Fruit fly (Drosophila melanogaster) whole organism, embryonic: Measurements from ENCODE around the gene CG10993.

Experiments used
- Bgb ChIP-seq: fragments of 200-800 bp; sonication (Bioruptor generic); IDR thresholded peaks from 2 replicates; pipeline ENCODE4 v1.3.6; 2022; ENCODE audit warnings: missing biosample characterization, missing genetic modification characterization; ENCODE audit not compliant: partially characterized antibody
- CG10959 ChIP-seq: fragments of 200-800 bp; sonication (Bioruptor generic); IDR thresholded peaks from 2 replicates; pipeline ENCODE4 v1.3.6; 2022; ENCODE audit warnings: missing biosample characterization, missing genetic modification characterization
- CG12942 ChIP-seq: fragments of 200-800 bp; sonication (Bioruptor generic); optimal IDR thresholded peaks from 3 replicates; lab custom pipeline; 2016; ENCODE audit warnings: missing biosample characterization, missing genetic modification characterization
- CG14014 ChIP-seq: fragments of 200-800 bp; sonication (Bioruptor generic); IDR thresholded peaks from 2 replicates; pipeline ENCODE4 v1.3.6; 2022; ENCODE audit warnings: missing biosample characterization, missing genetic modification characterization
- CG15269 ChIP-seq: fragments of 200-800 bp; sonication (Bioruptor generic); optimal IDR thresholded peaks from 2 replicates; lab custom pipeline; 2018; ENCODE audit warnings: missing biosample characterization, mild to moderate bottlenecking, missing genetic modification characterization, moderate library complexity
- CG1529 ChIP-seq: fragments of 200-800 bp; sonication (Bioruptor generic); optimal IDR thresholded peaks from 3 replicates; lab custom pipeline; 2018; ENCODE audit warnings: missing biosample characterization, missing genetic modification characterization
- CG15601 ChIP-seq: fragments of 200-800 bp; sonication (Bioruptor generic); optimal IDR thresholded peaks from 3 replicates; lab custom pipeline; 2019; ENCODE audit warnings: missing biosample characterization, mild to moderate bottlenecking, missing genetic modification characterization, moderate library complexity
- CG16863 ChIP-seq: fragments of 200-800 bp; sonication (Bioruptor generic); optimal IDR thresholded peaks from 3 replicates; lab custom pipeline; 2016; ENCODE audit warnings: missing biosample characterization, missing genetic modification characterization
- CG17186 ChIP-seq: fragments of 200-800 bp; sonication (Bioruptor generic); optimal IDR thresholded peaks from 3 replicates; lab custom pipeline; 2017; ENCODE audit warnings: missing biosample characterization, missing genetic modification reagents, missing genetic modification characterization
- CG18764 ChIP-seq: fragments of 200-800 bp; sonication (Bioruptor generic); optimal IDR thresholded peaks from 3 replicates; lab custom pipeline; 2016; ENCODE audit warnings: missing biosample characterization, missing genetic modification characterization
- CG2199 ChIP-seq: fragments of 200-800 bp; sonication (Bioruptor generic); IDR thresholded peaks from 3 replicates; pipeline ENCODE4 v1.3.6; 2022; ENCODE audit warnings: missing biosample characterization, missing genetic modification characterization
- CG2712 ChIP-seq: fragments of 200-800 bp; optimal IDR thresholded peaks from 3 replicates; lab custom pipeline; 2019; ENCODE audit warnings: missing biosample characterization, mild to moderate bottlenecking, missing genetic modification characterization, moderate library complexity
- CG31441 ChIP-seq: fragments of 200-800 bp; sonication (Bioruptor generic); IDR thresholded peaks from 2 replicates; pipeline ENCODE4 v1.3.6; 2022; ENCODE audit warnings: missing biosample characterization, missing genetic modification characterization
- CG3407 ChIP-seq: fragments of 200-800 bp; sonication (Bioruptor generic); optimal IDR thresholded peaks from 2 replicates; lab custom pipeline; 2018; ENCODE audit warnings: missing biosample characterization, mild to moderate bottlenecking, missing genetic modification characterization
- CG34224 ChIP-seq: fragments of 200-800 bp; sonication (Bioruptor generic); IDR thresholded peaks from 3 replicates; pipeline ENCODE4 v1.3.6; 2022; ENCODE audit warnings: missing biosample characterization, missing genetic modification characterization; ENCODE audit not compliant: partially characterized antibody
- CG42726 ChIP-seq: fragments of 200-800 bp; sonication (Bioruptor generic); IDR thresholded peaks from 2 replicates; pipeline ENCODE4 v1.3.6; 2022; ENCODE audit warnings: missing biosample characterization, missing genetic modification characterization; ENCODE audit not compliant: partially characterized antibody
- CG5245 ChIP-seq: fragments of 200-800 bp; sonication (Bioruptor generic); optimal IDR thresholded peaks from 3 replicates; lab custom pipeline; 2016; ENCODE audit warnings: missing biosample characterization, missing genetic modification characterization
- CG6254 ChIP-seq: fragments of 200-800 bp; sonication (Bioruptor generic); optimal IDR thresholded peaks from 3 replicates; lab custom pipeline; 2017; ENCODE audit warnings: mild to moderate bottlenecking, missing biosample characterization, missing genetic modification reagents, missing genetic modification characterization
- CG6791 ChIP-seq: fragments of 200-800 bp; sonication (Bioruptor generic); IDR thresholded peaks from 3 replicates; pipeline ENCODE4 v1.3.6; 2022; ENCODE audit warnings: missing biosample characterization, missing genetic modification characterization; ENCODE audit not compliant: partially characterized antibody
- CG7963 ChIP-seq: fragments of 200-800 bp; sonication (Bioruptor generic); IDR thresholded peaks from 3 replicates; pipeline ENCODE4 v1.3.6; 2022; ENCODE audit warnings: missing biosample characterization, missing genetic modification characterization; ENCODE audit not compliant: partially characterized antibody
- CG7987 ChIP-seq: fragments of 200-800 bp; sonication (Bioruptor generic); optimal IDR thresholded peaks from 2 replicates; lab custom pipeline; 2018; ENCODE audit warnings: missing biosample characterization, mild to moderate bottlenecking, missing genetic modification characterization, moderate library complexity
- CG8388 ChIP-seq: fragments of 200-800 bp; sonication (Bioruptor generic); optimal IDR thresholded peaks from 2 replicates; lab custom pipeline; 2019; ENCODE audit warnings: missing biosample characterization, mild to moderate bottlenecking, missing genetic modification characterization, moderate library complexity
- CG9609 ChIP-seq: fragments of 200-800 bp; sonication (Bioruptor generic); optimal IDR thresholded peaks from 3 replicates; lab custom pipeline; 2016; ENCODE audit warnings: missing biosample characterization, missing genetic modification characterization
- CG9932 ChIP-seq: fragments of 200-800 bp; sonication (Bioruptor generic); IDR thresholded peaks from 2 replicates; pipeline ENCODE4 v1.3.6; 2022; ENCODE audit warnings: missing biosample characterization, missing genetic modification characterization
- Doc2 ChIP-seq: fragments of 200-800 bp; sonication (Bioruptor generic); IDR thresholded peaks from 2 replicates; pipeline ENCODE4 v1.3.6; 2022; ENCODE audit warnings: missing biosample characterization, missing genetic modification characterization
- Dref ChIP-seq: fragments of 200-800 bp; sonication (Bioruptor generic); IDR thresholded peaks from 2 replicates; pipeline ENCODE4 v1.3.6; 2022; ENCODE audit warnings: missing biosample characterization, missing genetic modification characterization
- Fer1 ChIP-seq: fragments of 200-800 bp; sonication (Bioruptor generic); optimal IDR thresholded peaks from 2 replicates; lab custom pipeline; 2017; ENCODE audit warnings: missing biosample characterization, mild to moderate bottlenecking, missing genetic modification characterization
- Fer3 ChIP-seq: fragments of 200-800 bp; sonication (Bioruptor generic); optimal IDR thresholded peaks from 2 replicates; lab custom pipeline; 2018; ENCODE audit warnings: missing biosample characterization, mild to moderate bottlenecking, missing genetic modification characterization, moderate library complexity
- Gug ChIP-seq: fragments of 200-800 bp; sonication (Bioruptor generic); IDR thresholded peaks from 4 replicates; pipeline ENCODE4 v1.3.6; 2022; ENCODE audit warnings: missing biosample characterization, missing genetic modification characterization
- H15 ChIP-seq: fragments of 200-800 bp; sonication (Bioruptor generic); IDR thresholded peaks from 3 replicates; pipeline ENCODE4 v1.3.6; 2022; ENCODE audit warnings: missing biosample characterization, missing genetic modification characterization
- Hmx ChIP-seq: fragments of 200-800 bp; sonication (Bioruptor generic); optimal IDR thresholded peaks from 2 replicates; lab custom pipeline; 2016; ENCODE audit warnings: missing biosample characterization, missing genetic modification characterization
- Kr ChIP-seq: fragments of 200-800 bp; sonication (Bioruptor generic); optimal IDR thresholded peaks from 2 replicates; lab custom pipeline; 2017; ENCODE audit warnings: missing biosample characterization, mild to moderate bottlenecking, missing genetic modification characterization
- Mrtf ChIP-seq: fragments of 200-800 bp; sonication (Bioruptor generic); IDR thresholded peaks from 3 replicates; pipeline ENCODE4 v1.3.6; 2022; ENCODE audit warnings: missing biosample characterization, missing genetic modification characterization
- NC2β ChIP-seq: fragments of 200-800 bp; sonication (Bioruptor generic); optimal IDR thresholded peaks from 2 replicates; lab custom pipeline; 2016; ENCODE audit warnings: missing biosample characterization, missing genetic modification characterization
- ato ChIP-seq: fragments of 200-800 bp; sonication (Bioruptor generic); IDR thresholded peaks from 2 replicates; pipeline ENCODE4 v1.3.6; 2022; ENCODE audit warnings: missing biosample characterization, missing genetic modification characterization; ENCODE audit not compliant: partially characterized antibody
- dmrt11E ChIP-seq: fragments of 200-800 bp; sonication (Bioruptor generic); optimal IDR thresholded peaks from 3 replicates; lab custom pipeline; 2018; ENCODE audit warnings: missing biosample characterization, mild to moderate bottlenecking, missing genetic modification characterization, moderate library complexity
- en ChIP-seq: fragments of 200-800 bp; sonication (Bioruptor generic); optimal IDR thresholded peaks from 2 replicates; lab custom pipeline; 2016; ENCODE audit warnings: missing biosample characterization, missing genetic modification characterization
- ham ChIP-seq: fragments of 200-800 bp; sonication (Bioruptor generic); IDR thresholded peaks from 2 replicates; pipeline ENCODE4 v1.3.6; 2022; ENCODE audit warnings: missing biosample characterization, missing genetic modification characterization
- inv ChIP-seq: fragments of 200-800 bp; sonication (Bioruptor generic); IDR thresholded peaks from 2 replicates; pipeline ENCODE4 v1.3.6; 2022; ENCODE audit warnings: missing biosample characterization, missing genetic modification characterization; ENCODE audit not compliant: partially characterized antibody
- kah ChIP-seq: fragments of 200-800 bp; sonication (Bioruptor generic); optimal IDR thresholded peaks from 2 replicates; lab custom pipeline; 2018; ENCODE audit warnings: missing biosample characterization, mild to moderate bottlenecking, missing genetic modification characterization
- ken ChIP-seq: fragments of 200-800 bp; sonication (Bioruptor generic); IDR thresholded peaks from 3 replicates; pipeline ENCODE4 v1.3.6; 2022; ENCODE audit warnings: missing biosample characterization, missing genetic modification characterization
- lola ChIP-seq, 3 experiments: fragments of >200 bp in 2 of 3; fragments of 200-800 bp in 1 of 3; sonication (Bioruptor generic) in 1 of 3; optimal IDR thresholded peaks; 2 replicates each; lab custom pipeline; 2017 to 2019; ENCODE audit warnings: missing biosample characterization in 3 of 3, missing genetic modification characterization in 3 of 3, mild to moderate bottlenecking in 1 of 3, moderate library complexity in 1 of 3
- mam ChIP-seq: fragments of 200-800 bp; sonication (Bioruptor generic); optimal IDR thresholded peaks from 3 replicates; lab custom pipeline; 2016; ENCODE audit warnings: missing biosample characterization, missing genetic modification characterization
- nerfin-2 ChIP-seq: fragments of 200-800 bp; sonication (Bioruptor generic); IDR thresholded peaks from 2 replicates; pipeline ENCODE4 v1.3.6; 2022; ENCODE audit warnings: missing biosample characterization, missing genetic modification characterization; ENCODE audit not compliant: partially characterized antibody
- otp ChIP-seq: fragments of 200-800 bp; sonication (Bioruptor generic); IDR thresholded peaks from 3 replicates; pipeline ENCODE4, ENCODE4 v1.3.6; 2022; ENCODE audit warnings: missing biosample characterization, missing genetic modification characterization
- pita ChIP-seq: fragments of 200-800 bp; sonication (Bioruptor generic); optimal IDR thresholded peaks from 2 replicates; lab custom pipeline; 2017; ENCODE audit warnings: missing biosample characterization, mild to moderate bottlenecking, missing genetic modification characterization
- run ChIP-seq: fragments of 200-800 bp; sonication (Bioruptor generic); optimal IDR thresholded peaks from 3 replicates; lab custom pipeline; 2018; ENCODE audit warnings: missing biosample characterization, mild to moderate bottlenecking, missing genetic modification characterization
- stwl ChIP-seq: fragments of 200-800 bp; sonication (Bioruptor generic); optimal IDR thresholded peaks from 3 replicates; lab custom pipeline; 2018; ENCODE audit warnings: missing biosample characterization, mild to moderate bottlenecking, missing genetic modification characterization, moderate library complexity
- tgo ChIP-seq: fragments of 200-800 bp; sonication (Bioruptor generic); IDR thresholded peaks from 3 replicates; pipeline ENCODE4 v1.3.6; 2022; ENCODE audit warnings: missing biosample characterization, missing genetic modification characterization
- zfh2 ChIP-seq: fragments of 200-800 bp; sonication (Bioruptor generic); optimal IDR thresholded peaks from 2 replicates; lab custom pipeline; 2016; ENCODE audit warnings: missing biosample characterization, missing genetic modification characterization

The CG10993 gene

DNA sequence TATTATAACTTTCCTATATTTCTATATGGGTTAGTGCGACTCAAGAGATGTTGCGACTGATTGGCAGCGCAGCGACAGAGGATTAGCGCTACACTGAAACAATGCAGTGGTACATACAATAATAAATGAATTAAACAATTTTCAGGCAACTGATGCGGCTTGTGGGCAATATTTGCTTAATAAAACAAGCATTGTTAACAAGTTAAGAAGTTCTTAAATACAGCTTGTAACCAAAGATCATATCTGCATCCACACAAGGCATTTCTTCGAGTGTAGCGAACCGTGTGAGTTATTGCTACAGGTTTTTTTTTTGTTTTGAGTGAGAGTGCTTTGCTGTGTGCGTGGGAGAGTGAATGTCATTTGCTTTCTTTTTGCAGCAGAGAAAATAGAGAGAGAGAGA is 48.0 kb upstream of the CG10993 start (continued):
- TF ChIP-seq otp (GFP tag; lab: Robert Waterston, UW) (0 out of 3 replicates have a peak, but pooled peaks have one; percentile 44), CG5245 (peak; percentile 69), CG7963 (no peak), CG1529 (GFP tag; lab: Kevin White, UChicago) (peak; percentile 47), CG14014 (GFP tag; lab: Robert Waterston, UW) (peak; percentile 67; the same call in 1 of the 2 replicates), NC2β (GFP tag; lab: Kevin White, UChicago) (peak; percentile 61), Mrtf (GFP tag; lab: Robert Waterston, UW) (no peak; the same call in 2 of the 3 replicates), Bgb (GFP tag; lab: Robert Waterston, UW) (no peak), CG9609 (GFP tag; lab: Kevin White, UChicago) (peak; percentile 70), CG12942 (GFP tag; lab: Kevin White, UChicago) (peak; percentile 32), CG7987 (GFP tag; lab: Kevin White, UChicago) (no peak), CG34224 (GFP tag; lab: Robert Waterston, UW) (no peak), CG9932 (GFP tag; lab: Robert Waterston, UW) (peak; percentile 55), kah (GFP tag; lab: Kevin White, UChicago) (peak; percentile 38), CG6791 (GFP tag; lab: Robert Waterston, UW) (no peak), en (GFP tag; lab: Kevin White, UChicago) (peak; percentile 40), ham (GFP tag; lab: Robert Waterston, UW) (peak; percentile 21; the same call in 1 of the 2 replicates), H15 (GFP tag; lab: Robert Waterston, UW) (peak; percentile 67; the same call in 2 of the 3 replicates), pita (GFP tag; lab: Kevin White, UChicago) (no peak), CG8388 (GFP tag; lab: Kevin White, UChicago) (peak; percentile 73), CG18764 (GFP tag; lab: Kevin White, UChicago) (peak; percentile 19), CG16863 (GFP tag; lab: Kevin White, UChicago) (peak; percentile 53), Gug (GFP tag; lab: Robert Waterston, UW) (peak; percentile 71; the same call in 3 of the 4 replicates), inv (GFP tag; lab: Robert Waterston, UW) (no peak), CG6254 (GFP tag; lab: Kevin White, UChicago) (peak; percentile 59), run (tag; lab: Kevin White, UChicago) (peak; percentile 50), mam (GFP tag; lab: Kevin White, UChicago) (peak; percentile 77), Fer3 (tag; lab: Kevin White, UChicago) (peak; percentile 51), CG15269 (tag; lab: Kevin White, UChicago) (peak; percentile 74), tgo (GFP tag; lab: Robert Waterston, UW) (peak; percentile 69), lola (GFP tag; optimal IDR thresholded peaks at IDR 0.05; lab: Kevin White, UChicago) (peak in 1 of 3 experiments; percentile 36), CG42726 (GFP tag; lab: Robert Waterston, UW) (no peak), CG31441 (GFP tag; lab: Robert Waterston, UW) (peak; percentile 79), CG2199 (no peak), Dref (GFP tag; lab: Robert Waterston, UW) (no peak), CG10959 (0 out of 2 replicates have a peak, but pooled peaks have one; percentile 15), ato (no peak), CG3407 (GFP tag; lab: Kevin White, UChicago) (peak; percentile 56), Doc2 (no peak), Hmx (peak; percentile 59), nerfin-2 (no peak), CG17186 (GFP tag; lab: Kevin White, UChicago) (peak; percentile 20), CG2712 (peak; percentile 66), ken (GFP tag; lab: Robert Waterston, UW) (peak; percentile 70), dmrt11E (tag; lab: Kevin White, UChicago) (peak; percentile 41), stwl (tag; lab: Kevin White, UChicago) (no peak), Kr (GFP tag; lab: Kevin White, UChicago) (no peak), Fer1 (GFP tag; lab: Kevin White, UChicago) (peak; percentile 52), zfh2 (peak; percentile 82), CG15601 (peak; percentile 39)
